Fruit fly (Drosophila melanogaster) whole organism, embryonic: ENCODE results near the gene RpL7A.
A peak's percentile ranks its signal among the peaks of the same experiment; 100 is the strongest.

ENCODE experiments used
- Atf6 ChIP-seq: fragments of 200-800 bp; sonication (Bioruptor generic); IDR thresholded peaks from 2 replicates; pipeline ENCODE4 v1.3.6; 2022; ENCODE audit warnings: missing biosample characterization, missing genetic modification characterization
- CG10366 ChIP-seq: fragments of 200-800 bp; sonication (Bioruptor generic); IDR thresholded peaks from 2 replicates; pipeline ENCODE4 v1.3.6; 2022; ENCODE audit warnings: missing biosample characterization, missing genetic modification characterization
- CG11456 ChIP-seq: fragments of 200-800 bp; sonication (Bioruptor generic); IDR thresholded peaks from 3 replicates; pipeline ENCODE4 v1.3.6; 2022; ENCODE audit warnings: missing biosample characterization, missing genetic modification characterization
- CG11504 ChIP-seq: fragments of 200-800 bp; sonication (Bioruptor generic); optimal IDR thresholded peaks from 3 replicates; lab custom pipeline; 2019; ENCODE audit warnings: missing biosample characterization, mild to moderate bottlenecking, missing genetic modification characterization, moderate library complexity
- CG12104 ChIP-seq: fragments of 200-800 bp; sonication (Bioruptor generic); optimal IDR thresholded peaks from 3 replicates; lab custom pipeline; 2016; ENCODE audit warnings: missing biosample characterization, missing genetic modification characterization
- CG12769 ChIP-seq: fragments of 200-800 bp; sonication (Bioruptor generic); optimal IDR thresholded peaks from 2 replicates; lab custom pipeline; 2019; ENCODE audit warnings: missing biosample characterization, mild to moderate bottlenecking, missing genetic modification characterization, moderate library complexity
- CG15269 ChIP-seq: fragments of 200-800 bp; sonication (Bioruptor generic); optimal IDR thresholded peaks from 2 replicates; lab custom pipeline; 2018; ENCODE audit warnings: missing biosample characterization, mild to moderate bottlenecking, missing genetic modification characterization, moderate library complexity
- CG16863 ChIP-seq: fragments of 200-800 bp; sonication (Bioruptor generic); optimal IDR thresholded peaks from 3 replicates; lab custom pipeline; 2016; ENCODE audit warnings: missing biosample characterization, missing genetic modification characterization
- CG17359 ChIP-seq: fragments of 200-800 bp; sonication (Bioruptor generic); optimal IDR thresholded peaks from 3 replicates; lab custom pipeline; 2018; ENCODE audit warnings: missing biosample characterization, mild to moderate bottlenecking, missing genetic modification characterization, moderate library complexity
- CG2889 ChIP-seq: fragments of 200-800 bp; sonication (Bioruptor generic); IDR thresholded peaks from 3 replicates; pipeline ENCODE4 v1.3.6; 2022; ENCODE audit warnings: missing biosample characterization, missing genetic modification characterization
- CG34422 ChIP-seq: fragments of 200-800 bp; sonication (Bioruptor generic); IDR thresholded peaks from 3 replicates; pipeline ENCODE4 v1.3.6; 2022; ENCODE audit warnings: missing biosample characterization, missing genetic modification characterization
- CG4820 ChIP-seq: fragments of 200-800 bp; sonication (Bioruptor generic); optimal IDR thresholded peaks from 3 replicates; lab custom pipeline; 2016; ENCODE audit warnings: missing biosample characterization, missing genetic modification characterization
- CG6689 ChIP-seq: fragments of 200-800 bp; sonication (Bioruptor generic); IDR thresholded peaks from 2 replicates; pipeline ENCODE4 v1.3.6; 2022; ENCODE audit warnings: missing biosample characterization, missing genetic modification characterization
- CG7357 ChIP-seq: fragments of 200-800 bp; sonication (Bioruptor generic); IDR thresholded peaks from 3 replicates; pipeline ENCODE4 v1.3.6; 2022; ENCODE audit warnings: missing biosample characterization, missing genetic modification characterization
- CG7745 ChIP-seq: fragments of 200-800 bp; sonication (Bioruptor generic); optimal IDR thresholded peaks from 2 replicates; lab custom pipeline; 2018; ENCODE audit warnings: missing biosample characterization, mild to moderate bottlenecking, missing genetic modification characterization, moderate library complexity
- CG7839 ChIP-seq: fragments of 200-800 bp; sonication (Bioruptor generic); optimal IDR thresholded peaks from 3 replicates; lab custom pipeline; 2018; ENCODE audit warnings: missing biosample characterization, mild to moderate bottlenecking, missing genetic modification characterization, moderate library complexity
- CG8388 ChIP-seq: fragments of 200-800 bp; sonication (Bioruptor generic); optimal IDR thresholded peaks from 2 replicates; lab custom pipeline; 2019; ENCODE audit warnings: missing biosample characterization, mild to moderate bottlenecking, missing genetic modification characterization, moderate library complexity
- ERR ChIP-seq: fragments of 200-800 bp; sonication (Bioruptor generic); optimal IDR thresholded peaks from 2 replicates; lab custom pipeline; 2016; ENCODE audit warnings: missing biosample characterization, missing genetic modification characterization
- Eip74EF ChIP-seq, 2 experiments: fragments of 200-800 bp in 1 of 2; fragments of >200 bp in 1 of 2; sonication (Bioruptor generic) in 1 of 2; optimal IDR thresholded peaks; 2 replicates each; lab custom pipeline; 2017 to 2019; ENCODE audit warnings: missing biosample characterization in 2 of 2, missing genetic modification characterization in 2 of 2, mild to moderate bottlenecking in 1 of 2, moderate library complexity in 1 of 2
- Hand ChIP-seq: fragments of 200-800 bp; sonication (Bioruptor generic); optimal IDR thresholded peaks from 2 replicates; lab custom pipeline; 2017; ENCODE audit warnings: mild to moderate bottlenecking, missing biosample characterization, missing genetic modification reagents, missing genetic modification characterization
- Hey ChIP-seq: fragments of 200-800 bp; sonication (Bioruptor generic); optimal IDR thresholded peaks from 3 replicates; lab custom pipeline; 2018; ENCODE audit warnings: missing biosample characterization, mild to moderate bottlenecking, missing genetic modification characterization
- Hsf ChIP-seq: fragments of 200-800 bp; sonication (Bioruptor generic); optimal IDR thresholded peaks from 3 replicates; lab custom pipeline; 2016; ENCODE audit warnings: missing biosample characterization, missing genetic modification characterization
- Max ChIP-seq: fragments of 200-800 bp; sonication (Bioruptor generic); optimal IDR thresholded peaks from 2 replicates; lab custom pipeline; 2016; ENCODE audit warnings: missing biosample characterization, mild to moderate bottlenecking, missing genetic modification characterization
- Mrtf ChIP-seq: fragments of 200-800 bp; sonication (Bioruptor generic); IDR thresholded peaks from 3 replicates; pipeline ENCODE4 v1.3.6; 2022; ENCODE audit warnings: missing biosample characterization, missing genetic modification characterization
- PHDP ChIP-seq: fragments of 200-800 bp; sonication (Bioruptor generic); optimal IDR thresholded peaks from 3 replicates; lab custom pipeline; 2018; ENCODE audit warnings: missing biosample characterization, mild to moderate bottlenecking, missing genetic modification characterization, moderate library complexity
- Trl ChIP-seq, 3 experiments: fragments of >200 bp in 2 of 3; fragments of 200-800 bp in 1 of 3; sonication (Bioruptor generic) in 1 of 3; optimal IDR thresholded peaks; 2 replicates in 1 of 3; 3 replicates in 2 of 3; lab custom pipeline; 2016 to 2017; ENCODE audit warnings: missing biosample characterization in 1 of 3, missing genetic modification characterization in 1 of 3
- al ChIP-seq: fragments of 200-800 bp; sonication (Bioruptor generic); IDR thresholded peaks from 2 replicates; pipeline ENCODE4 v1.3.6; 2022; ENCODE audit warnings: missing biosample characterization, missing genetic modification characterization
- bcd ChIP-seq: fragments of 200-800 bp; sonication (Bioruptor generic); optimal IDR thresholded peaks from 2 replicates; lab custom pipeline; 2017; ENCODE audit warnings: missing biosample characterization, mild to moderate bottlenecking, missing genetic modification characterization
- disco-r ChIP-seq: fragments of 200-800 bp; sonication (Bioruptor generic); optimal IDR thresholded peaks from 2 replicates; lab custom pipeline; 2016; ENCODE audit warnings: missing biosample characterization, missing genetic modification characterization
- dmrt99B ChIP-seq: fragments of 200-800 bp; sonication (Bioruptor generic); optimal IDR thresholded peaks from 2 replicates; lab custom pipeline; 2018; ENCODE audit warnings: missing biosample characterization, mild to moderate bottlenecking, missing genetic modification characterization, moderate library complexity
- dysf ChIP-seq: fragments of 200-800 bp; sonication (Bioruptor generic); IDR thresholded peaks from 3 replicates; pipeline ENCODE4 v1.3.6; 2022; ENCODE audit warnings: missing biosample characterization, missing genetic modification characterization
- fru ChIP-seq: fragments of >200 bp; optimal IDR thresholded peaks from 2 replicates; lab custom pipeline; 2017
- gem ChIP-seq: fragments of 200-800 bp; sonication (Bioruptor generic); optimal IDR thresholded peaks from 2 replicates; lab custom pipeline; 2019; ENCODE audit warnings: missing biosample characterization, mild to moderate bottlenecking, missing genetic modification characterization, moderate library complexity
- hkb ChIP-seq, 2 experiments: fragments of 200-800 bp in 1 of 2; fragments of >200 bp in 1 of 2; sonication (Bioruptor generic) in 1 of 2; IDR thresholded peaks in 1 of 2; optimal IDR thresholded peaks in 1 of 2; 2 replicates each; pipeline versions ENCODE4 v1.3.6 to Lab custom; 2017 to 2022; ENCODE audit warnings: missing biosample characterization in 1 of 2, missing genetic modification characterization in 1 of 2
- jing ChIP-seq: fragments of 200-800 bp; sonication (Bioruptor generic); optimal IDR thresholded peaks from 2 replicates; lab custom pipeline; 2018; ENCODE audit warnings: missing biosample characterization, mild to moderate bottlenecking, missing genetic modification characterization
- lmd ChIP-seq: fragments of 200-800 bp; sonication (Bioruptor generic); IDR thresholded peaks from 2 replicates; pipeline ENCODE4 v1.3.6; 2022; ENCODE audit warnings: missing biosample characterization, missing genetic modification characterization
- mirr ChIP-seq: fragments of 200-800 bp; sonication (Bioruptor generic); optimal IDR thresholded peaks from 3 replicates; lab custom pipeline; 2018; ENCODE audit warnings: missing biosample characterization, mild to moderate bottlenecking, missing genetic modification characterization
- nom ChIP-seq: fragments of 200-800 bp; sonication (Bioruptor generic); optimal IDR thresholded peaks from 2 replicates; lab custom pipeline; 2017; ENCODE audit warnings: missing biosample characterization, missing genetic modification characterization, mild to moderate bottlenecking, moderate library complexity, missing genetic modification reagents
- org-1 ChIP-seq: fragments of 200-800 bp; sonication (Bioruptor generic); optimal IDR thresholded peaks from 2 replicates; lab custom pipeline; 2017; ENCODE audit warnings: missing biosample characterization, missing genetic modification characterization
- phol ChIP-seq: fragments of 200-800 bp; sonication (Bioruptor generic); optimal IDR thresholded peaks from 3 replicates; lab custom pipeline; 2018; ENCODE audit warnings: missing biosample characterization, mild to moderate bottlenecking, missing genetic modification characterization, moderate library complexity
- prd ChIP-seq, 3 experiments: fragments of >200 bp in 2 of 3; fragments of 200-800 bp in 1 of 3; sonication (Bioruptor generic) in 1 of 3; optimal IDR thresholded peaks in 2 of 3; IDR thresholded peaks in 1 of 3; 2 replicates in 2 of 3; 3 replicates in 1 of 3; pipeline versions ENCODE4 v1.3.6 to Lab custom; 2017 to 2022; ENCODE audit warnings: missing biosample characterization in 1 of 3, missing genetic modification characterization in 1 of 3
- pros ChIP-seq: fragments of 200-800 bp; sonication (Bioruptor generic); optimal IDR thresholded peaks from 3 replicates; lab custom pipeline; 2019; ENCODE audit warnings: missing biosample characterization, mild to moderate bottlenecking, missing genetic modification characterization, moderate library complexity
- sens-2 ChIP-seq: fragments of 200-800 bp; sonication (Bioruptor generic); IDR thresholded peaks from 2 replicates; pipeline ENCODE4 v1.3.6; 2022; ENCODE audit warnings: missing biosample characterization, missing genetic modification characterization
- sisA ChIP-seq: fragments of 200-800 bp; sonication (Bioruptor generic); IDR thresholded peaks from 2 replicates; pipeline ENCODE4 v1.3.6; 2022; ENCODE audit warnings: missing biosample characterization, missing genetic modification characterization
- slbo ChIP-seq: fragments of 200-800 bp; sonication (Bioruptor generic); IDR thresholded peaks from 2 replicates; pipeline ENCODE4 v1.3.6; 2022; ENCODE audit warnings: missing biosample characterization, missing genetic modification characterization
- trh ChIP-seq: fragments of 200-800 bp; sonication (Bioruptor generic); optimal IDR thresholded peaks from 2 replicates; lab custom pipeline; 2016; ENCODE audit warnings: missing biosample characterization, missing genetic modification characterization
- tx ChIP-seq: fragments of 200-800 bp; sonication (Bioruptor generic); optimal IDR thresholded peaks from 2 replicates; lab custom pipeline; 2016; ENCODE audit warnings: missing biosample characterization, missing genetic modification characterization
- wdn ChIP-seq: fragments of 200-800 bp; sonication (Bioruptor generic); IDR thresholded peaks from 2 replicates; pipeline ENCODE4 v1.3.6; 2022; ENCODE audit warnings: missing biosample characterization, missing genetic modification characterization
- wor ChIP-seq: fragments of 200-800 bp; sonication (Bioruptor generic); IDR thresholded peaks from 2 replicates; pipeline ENCODE4 v1.3.6; 2022; ENCODE audit warnings: missing biosample characterization, missing genetic modification characterization

Gene RpL7A

DNA sequence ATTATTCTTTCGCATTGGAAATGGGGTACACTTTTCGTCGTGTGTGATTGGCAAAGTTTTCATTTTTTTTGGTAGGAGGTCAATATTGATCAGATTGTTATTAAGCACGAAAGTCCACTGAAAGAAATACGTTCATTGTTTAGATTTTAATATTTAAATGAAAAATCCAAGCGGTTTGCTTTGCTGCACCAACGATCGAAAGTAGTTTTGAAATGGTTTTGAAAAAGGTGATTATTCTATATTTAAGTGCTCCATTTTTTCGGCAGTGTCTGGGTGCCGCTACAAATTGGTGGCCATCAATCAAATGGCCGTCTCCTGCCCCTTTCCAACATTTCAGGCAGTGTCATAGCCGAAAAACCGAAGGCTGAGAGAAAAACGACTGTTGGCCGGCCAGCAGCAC lies 41.3 kb upstream of the RpL7A start (continued):
- TF ChIP-seq CG11504 (tag; lab: Kevin White, UChicago) (peak; percentile 54), lmd (peak; percentile 41; the same call in 1 of the 2 replicates), CG12104 (GFP tag; lab: Kevin White, UChicago) (no peak), Eip74EF (GFP tag; optimal IDR thresholded peaks at IDR 0.05; lab: Kevin White, UChicago) (no peak), CG6689 (GFP tag; lab: Robert Waterston, UW) (peak; percentile 44; the same call in 1 of the 2 replicates), CG11456 (GFP tag; lab: Robert Waterston, UW) (peak; percentile 54; the same call in 1 of the 3 replicates), CG8388 (GFP tag; lab: Kevin White, UChicago) (no peak), CG4820 (GFP tag; lab: Kevin White, UChicago) (no peak), mirr (GFP tag; lab: Kevin White, UChicago) (no peak), CG2889 (GFP tag; lab: Robert Waterston, UW) (0 out of 3 replicates have a peak, but pooled peaks have one; percentile 37), jing (GFP tag; lab: Kevin White, UChicago) (peak; percentile 2), org-1 (no peak), sens-2 (GFP tag; lab: Robert Waterston, UW) (0 out of 2 replicates have a peak, but pooled peaks have one; percentile 23), Hey (tag; lab: Kevin White, UChicago) (no peak), gem (tag; lab: Kevin White, UChicago) (peak; percentile 47), disco-r (GFP tag; lab: Kevin White, UChicago) (no peak), slbo (peak; percentile 38; the same call in 1 of the 2 replicates), CG17359 (peak; percentile 33), prd (optimal IDR thresholded peaks at IDR 0.05; lab: Kevin White, UChicago) (no peak), prd (GFP tag; IDR thresholded peaks at IDR 0.05; lab: Robert Waterston, UW) (peak; percentile 49; the same call in 1 of the 3 replicates), Trl (optimal IDR thresholded peaks at IDR 0.05; lab: Kevin White, UChicago) (no peak), Trl (GFP tag; optimal IDR thresholded peaks at IDR 0.05; lab: Kevin White, UChicago) (no peak), sisA (peak; percentile 47), phol (tag; lab: Kevin White, UChicago) (peak; percentile 22), CG15269 (tag; lab: Kevin White, UChicago) (peak; percentile 4), bcd (GFP tag; lab: Kevin White, UChicago) (peak; percentile 32), al (0 out of 2 replicates have a peak, but pooled peaks have one; percentile 32), wdn (GFP tag; lab: Robert Waterston, UW) (no peak), dysf (GFP tag; lab: Robert Waterston, UW) (peak; percentile 56; the same call in 2 of the 3 replicates), CG34422 (GFP tag; lab: Robert Waterston, UW) (0 out of 3 replicates have a peak, but pooled peaks have one; percentile 10), hkb (optimal IDR thresholded peaks at IDR 0.05; lab: Kevin White, UChicago) (no peak), hkb (GFP tag; IDR thresholded peaks at IDR 0.05; lab: Robert Waterston, UW) (0 out of 2 replicates have a peak, but pooled peaks have one; percentile 27), Hsf (no peak), CG7745 (tag; lab: Kevin White, UChicago) (no peak), Mrtf (GFP tag; lab: Robert Waterston, UW) (no peak), CG7839 (tag; lab: Kevin White, UChicago) (peak; percentile 28), Hand (no peak), pros (GFP tag; lab: Kevin White, UChicago) (no peak), CG10366 (GFP tag; lab: Robert Waterston, UW) (peak; percentile 50), Atf6 (peak; percentile 27; the same call in 1 of the 2 replicates), dmrt99B (peak; percentile 46), PHDP (peak; percentile 2), fru (lab: Kevin White, UChicago) (no peak), tx (GFP tag; lab: Kevin White, UChicago) (no peak), ERR (GFP tag; lab: Kevin White, UChicago) (no peak), trh (GFP tag; lab: Kevin White, UChicago) (no peak), CG16863 (GFP tag; lab: Kevin White, UChicago) (no peak), Max (no peak), nom (GFP tag; lab: Kevin White, UChicago) (no peak), CG12769 (tag; lab: Kevin White, UChicago) (no peak), wor (GFP tag; lab: Robert Waterston, UW) (no peak), CG7357 (peak; percentile 37; the same call in 1 of the 3 replicates)
